Fruit fly (Drosophila melanogaster): ENCODE results near the gene Gr93b.

Gr93b gene

DNA sequence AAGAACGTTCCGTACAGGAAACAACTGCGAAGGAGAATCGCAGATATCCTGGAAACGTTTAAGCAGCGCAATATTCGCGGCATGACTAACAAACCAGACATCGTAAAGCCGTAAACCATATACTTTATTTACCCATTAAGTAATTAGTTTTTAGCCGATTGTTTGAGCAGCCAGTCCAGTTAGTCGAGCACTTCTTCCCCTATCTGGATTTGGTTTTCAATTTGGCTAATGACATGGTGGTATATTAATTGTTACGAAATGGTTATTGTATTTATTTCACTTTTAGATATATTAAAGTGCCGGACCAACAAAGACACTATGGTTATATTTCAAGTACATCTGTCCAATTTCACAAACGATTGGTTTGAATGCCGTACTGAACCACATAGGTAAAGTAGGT is at the start of gene Gr93b:
Gene Gr93b (minus strand): TSS at position 101 of the 400 bp plus-strand sequence.
- TF ChIP-seq CG8478 (optimal IDR thresholded peaks at IDR 0.05), result no peak
- TF ChIP-seq CTCF (optimal IDR thresholded peaks at IDR 0.05), result no peak

DNA sequence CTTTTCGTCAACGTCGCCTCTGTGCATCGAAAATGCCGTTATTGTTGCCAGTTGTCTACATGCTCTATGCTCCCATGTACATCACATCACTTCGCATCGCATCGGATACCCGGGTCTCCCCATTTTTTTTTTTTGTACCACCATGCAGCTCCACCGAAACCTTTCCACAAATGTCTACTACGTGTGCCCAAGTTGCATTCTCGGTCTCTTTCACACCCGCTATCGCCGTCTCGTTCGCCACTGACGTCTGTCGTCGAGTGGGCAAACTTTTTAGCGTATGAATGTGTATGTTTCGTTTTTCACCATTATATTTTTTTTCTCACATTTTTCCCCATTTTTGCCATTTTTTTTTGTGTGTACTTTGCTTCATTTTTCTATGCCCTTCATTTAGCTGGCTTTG is 48.9 kb upstream of the Gr93b start:
- no peak for TF ChIP-seq CTCF (optimal IDR thresholded peaks at IDR 0.05)
- TF ChIP-seq CG8478 (optimal IDR thresholded peaks at IDR 0.05), result no peak

DNA sequence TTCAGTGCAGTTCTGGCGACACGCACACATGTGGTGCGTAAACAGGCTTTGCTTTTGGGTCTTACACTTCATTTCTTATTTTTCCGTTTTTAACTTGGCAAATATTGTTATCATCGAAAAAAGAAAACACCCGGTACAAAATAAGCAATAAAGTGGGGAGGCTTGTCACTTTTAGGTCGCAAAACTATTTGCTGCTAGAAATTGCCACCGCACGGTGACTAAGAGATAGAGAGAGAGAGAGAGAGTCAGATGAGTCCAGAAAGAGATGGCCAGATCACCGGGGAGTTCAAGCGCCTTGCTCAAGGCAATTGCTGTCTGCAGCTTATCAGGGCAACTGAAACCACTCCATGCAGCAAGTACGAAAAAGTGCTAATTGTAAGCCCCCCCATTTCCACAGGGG is 47.2 kb upstream of the Gr93b start:
- no peak for TF ChIP-seq CG8478 (optimal IDR thresholded peaks at IDR 0.05)

DNA sequence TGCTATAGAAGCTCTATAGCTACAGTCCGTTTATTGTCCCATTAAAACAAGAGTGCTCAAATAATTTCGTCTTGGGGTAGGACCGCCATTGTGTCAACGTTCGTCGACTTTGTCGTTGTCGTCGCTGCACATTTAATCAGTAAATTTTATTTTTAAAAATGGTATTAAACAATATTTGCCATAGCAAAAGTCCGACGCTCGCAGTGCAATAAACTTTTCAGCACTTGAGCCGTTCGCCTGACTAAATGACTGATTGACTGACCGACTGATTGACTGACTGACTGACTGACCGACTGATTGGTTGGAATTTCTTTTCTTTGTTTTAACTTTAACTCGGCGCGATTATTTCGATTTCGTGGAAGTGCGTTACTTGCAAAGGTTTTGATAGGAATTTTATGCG is 46.4 kb upstream of the Gr93b start:
- TF ChIP-seq CTCF (optimal IDR thresholded peaks at IDR 0.05), result no peak
- no peak for TF ChIP-seq CG8478 (optimal IDR thresholded peaks at IDR 0.05)

DNA sequence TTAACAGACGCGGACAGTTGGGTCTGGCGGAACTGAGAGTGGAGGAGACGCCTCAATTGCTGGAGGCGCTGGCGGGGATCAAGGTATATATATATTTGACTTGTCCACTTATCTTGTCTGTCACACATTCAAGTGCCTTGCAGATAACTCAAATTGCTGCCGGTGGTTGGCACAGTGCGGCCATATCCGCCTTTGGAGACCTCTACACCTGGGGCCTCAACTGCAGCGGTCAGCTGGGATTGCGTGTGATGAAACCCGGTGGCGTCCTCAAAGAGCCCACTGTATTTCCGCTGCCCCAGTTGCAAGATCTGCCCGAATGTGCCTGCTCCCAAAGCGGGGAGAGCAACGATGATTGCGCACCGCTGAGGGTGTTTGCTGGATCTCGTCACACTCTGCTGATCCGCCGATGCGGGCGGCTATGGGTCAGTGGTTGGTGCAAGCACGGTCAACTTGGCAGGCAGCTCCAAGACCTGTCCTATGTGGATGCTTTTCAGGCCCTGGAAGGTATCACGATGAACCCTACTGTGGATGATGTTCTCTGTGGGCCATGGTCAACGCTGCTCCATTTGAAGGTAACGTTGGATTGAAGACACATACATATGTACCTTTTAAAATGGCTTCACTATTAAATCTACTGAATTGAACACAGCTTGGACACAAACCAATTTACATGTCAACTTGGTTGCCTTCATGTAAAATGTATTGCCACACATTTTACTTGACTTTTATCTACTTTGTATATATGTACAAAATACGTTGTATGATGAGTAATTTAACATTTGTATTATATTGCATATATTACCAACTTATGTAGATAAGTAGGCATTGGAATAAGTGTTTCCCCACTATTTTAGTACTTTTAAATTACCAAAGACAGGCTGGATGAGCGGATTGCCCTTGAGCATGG is 45.4 kb upstream of the Gr93b start, which contains the start of gene CG43844:
Gene CG43844 (plus strand): TSS at position 844 of the 907 bp plus-strand sequence.
- peak; percentile 76 for TF ChIP-seq CTCF (optimal IDR thresholded peaks at IDR 0.05)
- no peak for TF ChIP-seq CG8478 (optimal IDR thresholded peaks at IDR 0.05)

DNA sequence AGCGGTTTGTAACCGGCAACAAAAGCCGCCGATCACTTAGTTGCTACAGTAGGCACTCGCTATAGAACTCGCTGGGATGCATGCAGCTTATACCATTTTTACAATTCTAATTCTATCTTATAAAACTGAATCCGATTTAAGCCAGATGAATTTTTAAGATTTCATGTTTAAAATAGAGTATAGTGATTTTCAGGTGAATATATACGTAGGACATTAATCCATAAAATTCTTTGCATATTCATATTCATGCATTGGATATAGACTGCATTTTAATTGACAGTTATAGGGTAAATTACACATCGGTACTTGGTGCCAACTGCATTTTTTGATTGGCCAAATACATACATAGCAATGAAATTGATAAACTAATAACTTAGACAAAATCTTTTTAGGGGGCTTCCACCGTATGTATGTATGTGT is 44.0 kb upstream of the Gr93b start:
- TF ChIP-seq CG8478 (optimal IDR thresholded peaks at IDR 0.05) (no peak), CTCF (optimal IDR thresholded peaks at IDR 0.05) (no peak)

DNA sequence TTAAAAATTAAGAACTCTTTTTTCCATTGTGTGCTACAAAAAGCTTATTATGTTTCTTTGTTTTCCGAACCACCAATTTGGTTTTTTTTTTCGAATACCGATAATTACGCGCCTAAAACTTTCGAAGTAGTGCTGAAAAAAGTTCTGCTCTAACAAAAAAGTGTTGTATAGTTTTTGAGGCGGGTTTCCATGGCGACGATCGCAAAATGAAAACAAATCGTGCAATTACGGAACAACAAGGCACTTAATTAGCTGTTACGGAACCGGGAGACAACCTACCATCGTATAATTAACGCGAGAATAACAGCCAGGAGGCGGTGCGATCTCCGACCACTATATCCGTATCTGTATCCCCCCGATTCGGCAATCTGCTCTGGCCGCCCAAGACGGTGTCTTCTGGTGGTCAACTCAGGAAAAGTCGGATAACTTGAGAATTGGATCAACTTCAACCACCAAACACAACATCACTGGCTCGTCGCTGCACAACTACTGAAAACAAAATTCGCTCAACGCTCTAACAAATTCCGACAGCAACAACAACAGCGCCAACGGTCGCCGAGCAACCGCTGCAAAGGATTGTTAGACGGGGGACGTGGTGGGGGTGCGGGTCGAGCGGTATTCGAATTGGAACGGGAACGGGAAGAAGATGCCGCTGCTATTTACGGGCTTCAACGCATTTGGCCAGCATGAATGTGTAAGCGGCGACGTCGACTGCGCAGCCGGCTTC is 43.5 kb upstream of the Gr93b start, which contains the start of the genes CG6678 and dnd:
Gene CG6678 (plus strand): TSS at position 169 of the 727 bp plus-strand sequence.
Gene dnd (minus strand): TSS at position 495 of the 727 bp plus-strand sequence.
- TF ChIP-seq CTCF (optimal IDR thresholded peaks at IDR 0.05), result no peak
- TF ChIP-seq CG8478 (optimal IDR thresholded peaks at IDR 0.05), result no peak

DNA sequence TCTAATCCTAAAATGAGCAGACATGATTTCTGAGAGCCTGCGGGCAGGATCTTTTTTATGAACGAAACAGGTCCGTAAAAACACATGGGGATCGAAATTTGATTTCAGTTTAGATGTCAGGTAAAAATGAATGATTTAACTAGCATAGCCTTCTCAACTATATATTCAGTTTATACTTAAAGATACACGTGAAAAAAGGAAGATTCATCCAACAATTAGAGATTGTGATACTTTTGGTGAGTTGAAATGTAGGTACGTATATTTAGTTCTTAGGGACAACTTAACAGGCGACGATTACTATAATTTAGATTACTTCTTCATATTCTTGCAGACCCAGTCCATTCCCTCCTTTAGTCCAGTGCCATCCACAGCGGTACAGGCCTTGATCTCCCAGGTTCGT is 41.9 kb upstream of the Gr93b start, which contains the start of gene CG17819:
Gene CG17819 (minus strand): TSS at position 101 of the 400 bp plus-strand sequence.
- TF ChIP-seq CG8478 (optimal IDR thresholded peaks at IDR 0.05), result no peak
- no peak for TF ChIP-seq CTCF (optimal IDR thresholded peaks at IDR 0.05)

DNA sequence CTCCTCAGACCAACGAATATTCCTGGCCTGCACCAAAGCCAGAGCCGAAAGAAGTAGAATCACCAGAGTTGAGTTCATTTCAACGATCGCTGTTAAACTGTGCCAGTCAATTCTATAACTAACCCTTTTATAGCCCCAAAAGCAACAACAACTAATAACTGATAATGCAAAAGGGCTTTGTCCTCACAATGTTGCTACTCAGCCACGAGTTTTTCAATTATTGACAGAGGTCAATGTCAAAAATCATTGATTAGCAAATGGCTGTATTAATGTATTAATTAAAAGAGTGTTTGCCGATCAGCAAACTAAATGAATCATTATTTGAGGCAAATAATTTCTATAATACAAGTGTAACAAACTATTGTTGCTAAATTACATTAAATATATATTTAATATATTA is 40.8 kb upstream of the Gr93b start, which contains the start of gene fit:
Gene fit (minus strand): TSS at position 101 of the 400 bp plus-strand sequence.
- TF ChIP-seq CTCF (optimal IDR thresholded peaks at IDR 0.05) (no peak), CG8478 (optimal IDR thresholded peaks at IDR 0.05) (no peak)

DNA sequence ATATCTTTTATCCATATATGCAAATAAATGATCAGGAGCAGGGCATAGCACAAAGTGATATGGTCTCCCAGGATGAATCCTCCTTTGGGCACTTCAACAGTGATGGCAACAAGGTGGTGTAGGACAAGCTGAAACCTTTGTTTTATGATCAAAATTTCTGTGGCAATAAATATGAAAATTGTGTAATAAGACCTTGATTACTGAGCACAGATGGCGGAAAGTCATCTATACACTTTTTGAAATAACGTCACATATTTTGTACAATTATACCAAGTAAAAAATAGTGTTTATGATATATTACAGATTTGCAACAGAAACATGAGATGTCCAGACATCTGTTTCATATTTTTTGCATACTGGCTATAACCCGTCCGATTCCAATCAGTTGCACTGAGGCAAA is 36.9 kb upstream of the Gr93b start, which contains the start of gene CG31465:
Gene CG31465 (plus strand): TSS at position 301 of the 400 bp plus-strand sequence.
- TF ChIP-seq CTCF (optimal IDR thresholded peaks at IDR 0.05) (no peak), CG8478 (optimal IDR thresholded peaks at IDR 0.05) (no peak)

DNA sequence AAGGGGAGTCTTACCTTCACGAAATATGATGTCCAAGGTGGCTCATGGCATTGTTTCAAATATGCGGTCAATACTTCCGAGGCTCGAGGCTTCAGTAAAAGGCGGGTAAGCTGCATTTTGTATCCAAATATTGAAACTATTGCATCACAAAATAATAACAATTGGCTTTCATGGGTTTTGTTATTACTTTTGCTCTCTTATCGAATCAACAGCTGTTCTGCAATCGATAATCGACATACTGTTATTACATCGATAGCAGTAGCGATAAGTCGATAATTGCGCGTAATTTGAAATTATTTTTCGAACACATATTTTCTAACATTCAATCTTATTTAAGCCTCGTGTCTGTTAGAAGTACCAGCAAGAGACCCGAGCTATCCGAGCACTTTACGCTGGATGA is 34.9 kb upstream of the Gr93b start, which contains the start of gene CG34148:
Gene CG34148 (minus strand): TSS at position 214 of the 400 bp plus-strand sequence.
- no peak for TF ChIP-seq CG8478 (optimal IDR thresholded peaks at IDR 0.05)
- TF ChIP-seq CTCF (optimal IDR thresholded peaks at IDR 0.05), result no peak

DNA sequence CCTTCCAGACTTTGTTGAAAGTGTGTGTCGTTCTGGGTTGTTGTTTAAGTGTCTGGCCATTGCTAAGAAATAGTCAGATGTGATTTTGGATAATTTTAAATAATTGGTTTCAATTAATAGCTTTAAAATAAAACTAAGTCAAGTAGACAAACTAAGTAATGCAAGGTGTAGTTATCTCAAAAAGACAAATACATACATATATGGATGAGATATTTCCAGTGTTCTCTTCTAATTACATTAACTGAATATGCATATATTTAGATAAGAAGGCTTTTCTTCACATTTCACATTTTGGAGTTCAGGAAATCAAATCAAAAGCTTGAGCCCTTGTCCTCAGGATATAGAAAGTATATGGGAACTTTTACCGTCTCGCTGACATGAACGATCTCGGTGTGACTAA is 34.1 kb upstream of the Gr93b start, which contains the start of gene P5CDh2:
Gene P5CDh2 (plus strand): TSS at position 301 of the 400 bp plus-strand sequence.
- TF ChIP-seq CTCF (optimal IDR thresholded peaks at IDR 0.05) (no peak), CG8478 (optimal IDR thresholded peaks at IDR 0.05) (no peak)

DNA sequence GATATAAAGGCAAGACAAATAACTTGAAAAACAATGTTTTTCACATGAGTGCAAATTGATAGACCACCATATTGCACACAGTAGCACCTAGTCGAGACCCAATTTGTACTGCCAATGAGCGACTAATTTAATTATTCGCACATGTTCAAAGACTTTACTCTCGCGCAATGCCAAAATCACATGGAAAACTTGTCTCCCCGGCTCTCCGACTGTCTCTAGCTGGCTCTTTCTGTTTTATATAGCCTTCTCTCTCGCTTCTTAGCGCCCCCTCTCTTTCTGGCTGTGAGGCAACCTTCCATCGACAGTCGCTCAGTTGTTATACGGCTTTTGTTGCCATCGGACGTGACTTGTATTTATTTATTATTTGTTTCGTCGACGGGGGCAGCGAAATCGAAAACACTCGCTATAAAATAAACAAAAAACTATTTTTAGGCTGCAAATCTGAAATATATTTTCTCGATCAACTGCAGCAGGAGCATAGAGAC is 31.5 kb upstream of the Gr93b start, which contains the start of gene CG6656:
Gene CG6656 (plus strand): TSS at position 312 of the 485 bp plus-strand sequence.
- TF ChIP-seq CG8478 (optimal IDR thresholded peaks at IDR 0.05), result no peak
- TF ChIP-seq CTCF (optimal IDR thresholded peaks at IDR 0.05), result no peak

DNA sequence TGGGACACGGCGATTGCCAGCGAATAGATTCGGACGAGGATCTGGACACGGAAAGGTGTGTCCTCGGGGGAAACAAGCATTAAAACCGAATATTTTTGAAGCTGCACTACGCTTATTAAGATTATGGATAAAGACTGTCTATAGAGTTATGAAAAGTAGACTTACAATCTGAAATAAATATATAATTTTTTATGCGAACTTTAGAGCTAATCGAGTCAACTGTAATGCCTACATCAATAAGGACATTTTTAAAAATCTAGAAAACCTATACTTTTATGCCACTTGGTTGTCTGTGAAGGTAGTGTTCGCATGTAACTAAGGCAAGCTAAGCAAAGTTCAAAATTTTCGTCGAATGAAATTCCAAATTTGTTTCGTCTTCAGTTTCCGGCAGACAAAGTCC is 29.9 kb upstream of the Gr93b start, which contains the start of gene CG31178:
Gene CG31178 (plus strand): TSS at position 301 of the 400 bp plus-strand sequence.
- TF ChIP-seq CTCF (optimal IDR thresholded peaks at IDR 0.05), result no peak
- TF ChIP-seq CG8478 (optimal IDR thresholded peaks at IDR 0.05), result no peak
